Fruit fly (Drosophila melanogaster): ENCODE measurements around the gene CG7384.

Gene CG7384

dm6 chr2L:10466865-10467270, 43.4 kb downstream of the CG7384 start (continued):
- no peak for TF ChIP-seq nom (GFP tag; optimal IDR thresholded peaks at IDR 0.05)
- TF ChIP-seq NfI (GFP tag; optimal IDR thresholded peaks at IDR 0.05) = no peak
- TF ChIP-seq CG8478 (optimal IDR thresholded peaks at IDR 0.05) = no peak
- TF ChIP-seq bcd (GFP tag; optimal IDR thresholded peaks at IDR 0.05) = peak; percentile 78
- TF ChIP-seq CG17829 (tag; optimal IDR thresholded peaks at IDR 0.05) = peak; percentile 75
- peak; percentile 17 for TF ChIP-seq CTCF (GFP tag; optimal IDR thresholded peaks at IDR 0.05)
- TF ChIP-seq Dip2 (GFP tag; IDR thresholded peaks at IDR 0.05) = no peak
- TF ChIP-seq CG32532 (GFP tag; IDR thresholded peaks at IDR 0.05) = no peak; the same call in 1 of the 2 replicates
- TF ChIP-seq CG12071 (GFP tag; optimal IDR thresholded peaks at IDR 0.05) = peak; percentile 35
- TF ChIP-seq Lpt (GFP tag; optimal IDR thresholded peaks at IDR 0.05) = no peak
- TF ChIP-seq yki (optimal IDR thresholded peaks at IDR 0.05) = no peak
- TF ChIP-seq Hr78 (GFP tag; optimal IDR thresholded peaks at IDR 0.05) = peak in 1 of 2 experiments; percentile 38
- TF ChIP-seq CG18764 (GFP tag; optimal IDR thresholded peaks at IDR 0.05) = peak; percentile 1
- peak; percentile 1 for TF ChIP-seq en (GFP tag; optimal IDR thresholded peaks at IDR 0.05)
- peak; percentile 60 for TF ChIP-seq az2 (GFP tag; optimal IDR thresholded peaks at IDR 0.05)
- TF ChIP-seq Bgb (GFP tag; IDR thresholded peaks at IDR 0.05; ENCODE audit: partially characterized antibody) = no peak
- peak; percentile 87 for TF ChIP-seq CG17361 (GFP tag; IDR thresholded peaks at IDR 0.05)
- no peak for TF ChIP-seq z (GFP tag; IDR thresholded peaks at IDR 0.05)
- TF ChIP-seq Hey (tag; optimal IDR thresholded peaks at IDR 0.05) = no peak
- TF ChIP-seq CG8765 (GFP tag; IDR thresholded peaks at IDR 0.05) = no peak; the same call in 1 of the 2 replicates
- TF ChIP-seq CG10321 (GFP tag; IDR thresholded peaks at IDR 0.05) = no peak
- TF ChIP-seq tna (GFP tag; IDR thresholded peaks at IDR 0.05; ENCODE audit: partially characterized antibody) = no peak
- TF ChIP-seq CG9215 (GFP tag; IDR thresholded peaks at IDR 0.05) = no peak
- no peak for TF ChIP-seq gcm2 (GFP tag; optimal IDR thresholded peaks at IDR 0.05)
- TF ChIP-seq CG10147 (GFP tag; optimal IDR thresholded peaks at IDR 0.05) = peak; percentile 2
- no peak for TF ChIP-seq schlank (tag; optimal IDR thresholded peaks at IDR 0.05)
- TF ChIP-seq CHES-1-like (GFP tag; optimal IDR thresholded peaks at IDR 0.05) = no peak
- no peak for TF ChIP-seq CG6854 (GFP tag; optimal IDR thresholded peaks at IDR 0.05)
- peak; percentile 52; the same call in 1 of the 3 replicates for TF ChIP-seq HLH4C (GFP tag; IDR thresholded peaks at IDR 0.05; ENCODE audit: partially characterized antibody)
- TF ChIP-seq CG1024 (GFP tag; IDR thresholded peaks at IDR 0.05) = no peak
- no peak for TF ChIP-seq zf30C (GFP tag; optimal IDR thresholded peaks at IDR 0.05)
- peak; percentile 40 for TF ChIP-seq Fer3 (tag; optimal IDR thresholded peaks at IDR 0.05)
- no peak for TF ChIP-seq hth (optimal IDR thresholded peaks at IDR 0.05)
- TF ChIP-seq da (GFP tag; optimal IDR thresholded peaks at IDR 0.05) = no peak
- peak; percentile 62 for TF ChIP-seq CG5245 (GFP tag; optimal IDR thresholded peaks at IDR 0.05)
- TF ChIP-seq CG12391 (tag; optimal IDR thresholded peaks at IDR 0.05) = peak; percentile 50
- peak; percentile 65 for TF ChIP-seq CG8388 (GFP tag; optimal IDR thresholded peaks at IDR 0.05)
- peak; percentile 57 for TF ChIP-seq sob (GFP tag; IDR thresholded peaks at IDR 0.05)
- peak; percentile 53 for TF ChIP-seq HHEX (GFP tag; optimal IDR thresholded peaks at IDR 0.05)
- TF ChIP-seq CG10274 (GFP tag; optimal IDR thresholded peaks at IDR 0.05) = peak; percentile 28
- peak; percentile 60 for TF ChIP-seq Xbp1 (GFP tag; optimal IDR thresholded peaks at IDR 0.05)
- TF ChIP-seq zen (tag; optimal IDR thresholded peaks at IDR 0.05) = peak; percentile 16
- no peak for TF ChIP-seq CG14441 (GFP tag; IDR thresholded peaks at IDR 0.05)
- peak in 1 of 2 experiments; percentile 52 for TF ChIP-seq bsh (GFP tag; optimal IDR thresholded peaks at IDR 0.05)
- TF ChIP-seq CG4617 (GFP tag; optimal IDR thresholded peaks at IDR 0.05; ENCODE audit: borderline replicate concordance) = no peak
- TF ChIP-seq BtbVII (GFP tag; optimal IDR thresholded peaks at IDR 0.05) = peak; percentile 46
- TF ChIP-seq so (GFP tag; IDR thresholded peaks at IDR 0.05) = 0 out of 3 replicates have a peak, but pooled peaks have one; percentile 11
- peak; percentile 46 for TF ChIP-seq Antp (GFP tag; optimal IDR thresholded peaks at IDR 0.05)
- no peak for TF ChIP-seq pho (GFP tag; optimal IDR thresholded peaks at IDR 0.05)
- TF ChIP-seq toy (GFP tag; IDR thresholded peaks at IDR 0.05) = no peak
- TF ChIP-seq CG13894 (tag; optimal IDR thresholded peaks at IDR 0.05) = no peak
- TF ChIP-seq PHDP (tag; optimal IDR thresholded peaks at IDR 0.05) = peak; percentile 13
